Worm (Caenorhabditis elegans) whole organism, L3 larva: Measurements from ENCODE around the gene txt-10.

Source experiments
- ZK546.5 ChIP-seq: sonication (generic microtip); optimal IDR thresholded peaks from 2 replicates; lab custom pipeline; 2017; ENCODE audit warnings: missing biosample characterization, missing genetic modification characterization
- aly-2 ChIP-seq: fragments of 150-350 bp; optimal IDR thresholded peaks from 2 replicates; lab custom pipeline; 2014; ENCODE audit warnings: missing biosample characterization, missing genetic modification characterization
- ceh-82 ChIP-seq: fragments of 150-350 bp; optimal IDR thresholded peaks from 2 replicates; lab custom pipeline; 2014; ENCODE audit warnings: missing biosample characterization, missing genetic modification characterization
- egl-27 ChIP-seq: sonication (generic microtip); optimal IDR thresholded peaks from 4 replicates; lab custom pipeline; 2017; ENCODE audit warnings: missing biosample characterization, missing genetic modification reagents, missing genetic modification characterization
- hmg-11 ChIP-seq: sonication (generic microtip); optimal IDR thresholded peaks from 2 replicates; lab custom pipeline; 2016; ENCODE audit warnings: missing genetic modification characterization, missing compliant biosample characterization
- nhr-237 ChIP-seq: fragments of 150-350 bp; optimal IDR thresholded peaks from 2 replicates; lab custom pipeline; 2014; ENCODE audit warnings: missing biosample characterization, missing genetic modification characterization
- nhr-77 ChIP-seq: fragments of 150-350 bp; optimal IDR thresholded peaks from 2 replicates; lab custom pipeline; 2014; ENCODE audit warnings: missing biosample characterization, missing genetic modification characterization
- pha-4 ChIP-seq: fragments of 150-350 bp; optimal IDR thresholded peaks from 2 replicates; lab custom pipeline; 2014; ENCODE audit warnings: missing biosample characterization, missing genetic modification reagents, missing genetic modification characterization
- pqm-1 ChIP-seq: fragments of 150-350 bp; optimal IDR thresholded peaks from 2 replicates; lab custom pipeline; 2017; ENCODE audit warnings: missing biosample characterization, missing genetic modification characterization, inconsistent platforms
- unc-39 ChIP-seq: sonication (generic microtip); optimal IDR thresholded peaks from 4 replicates; lab custom pipeline; 2017; ENCODE audit warnings: missing biosample characterization, missing genetic modification characterization

DNA sequence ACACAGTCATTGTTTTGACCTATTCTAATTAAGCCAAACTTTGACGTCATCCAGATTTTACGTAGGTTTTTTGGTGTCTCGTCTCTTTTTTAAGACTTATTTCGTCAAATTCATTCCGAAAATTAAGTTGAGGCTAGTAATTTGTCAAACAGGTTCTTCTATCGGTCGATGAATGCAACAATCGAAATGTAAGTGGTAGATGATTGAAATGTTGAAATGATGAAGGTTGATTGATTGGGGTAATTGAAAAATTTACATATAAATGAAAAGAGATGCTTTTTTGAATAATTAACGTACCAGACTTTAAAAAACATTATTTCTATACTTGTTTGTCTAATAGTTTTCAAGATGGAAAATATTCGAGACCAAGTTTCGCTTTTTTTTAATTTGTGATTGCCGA, 23.7 kb upstream of the txt-10 start:
- TF ChIP-seq hmg-11 (tag; lab: Kevin White, UChicago) (no peak), ceh-82 (tag; lab: Kevin White, UChicago) (no peak), unc-39 (tag; lab: Kevin White, UChicago) (no peak), nhr-237 (tag; lab: Kevin White, UChicago) (no peak), aly-2 (tag; lab: Kevin White, UChicago) (no peak), pqm-1 (tag; lab: Kevin White, UChicago) (no peak), egl-27 (tag; lab: Kevin White, UChicago) (no peak), pha-4 (tag; lab: Kevin White, UChicago) (no peak), ZK546.5 (tag; lab: Kevin White, UChicago) (no peak), nhr-77 (tag; lab: Kevin White, UChicago) (no peak)
